Worm (Caenorhabditis elegans) whole organism, mixed stage, embryonic: ENCODE data around the gene aars-1.

Experiments used
- M03D4.4 ChIP-seq: sonication (generic microtip); optimal IDR thresholded peaks from 2 replicates; lab custom pipeline; 2017; ENCODE audit warnings: mild to moderate bottlenecking, missing genetic modification characterization, missing compliant biosample characterization
- bed-3 ChIP-seq: fragments of 200-800 bp; sonication (Bioruptor generic); optimal IDR thresholded peaks from 3 replicates; lab custom pipeline; 2018; ENCODE audit warnings: mild to moderate bottlenecking, missing genetic modification characterization, moderate library complexity, missing compliant biosample characterization
- blmp-1 ChIP-seq: fragments of 150-350 bp; optimal IDR thresholded peaks from 2 replicates; lab custom pipeline; 2014; ENCODE audit warnings: missing biosample characterization, missing genetic modification characterization
- ceh-39 ChIP-seq: fragments of 150-350 bp; optimal IDR thresholded peaks from 2 replicates; lab custom pipeline; 2014; ENCODE audit warnings: missing biosample characterization, missing genetic modification characterization
- ceh-43 ChIP-seq: fragments of 200-800 bp; sonication (Bioruptor generic); optimal IDR thresholded peaks from 2 replicates; lab custom pipeline; 2018; ENCODE audit warnings: mild to moderate bottlenecking, missing genetic modification characterization, moderate library complexity, missing compliant biosample characterization
- ceh-83 ChIP-seq: fragments of 200-800 bp; sonication (Bioruptor generic); optimal IDR thresholded peaks from 2 replicates; lab custom pipeline; 2018; ENCODE audit warnings: mild to moderate bottlenecking, missing genetic modification characterization, missing compliant biosample characterization
- ces-1 ChIP-seq: fragments of 150-350 bp; optimal IDR thresholded peaks from 2 replicates; lab custom pipeline; 2014; ENCODE audit warnings: missing biosample characterization, missing genetic modification reagents, missing genetic modification characterization
- cnd-1 ChIP-seq: fragments of 200-800 bp; sonication (Bioruptor generic); optimal IDR thresholded peaks from 2 replicates; lab custom pipeline; 2018; ENCODE audit warnings: mild to moderate bottlenecking, missing genetic modification characterization, missing compliant biosample characterization
- elt-1 ChIP-seq: sonication (generic microtip); optimal IDR thresholded peaks from 2 replicates; lab custom pipeline; 2017; ENCODE audit warnings: missing genetic modification characterization, mild to moderate bottlenecking, missing compliant biosample characterization, antibody characterized with exemption, moderate library complexity, borderline replicate concordance; ENCODE audit not compliant: insufficient read depth
- elt-3 ChIP-seq: fragments of 150-350 bp; optimal IDR thresholded peaks from 2 replicates; lab custom pipeline; 2014; ENCODE audit warnings: missing biosample characterization, missing genetic modification characterization
- flh-1 ChIP-seq: fragments of 200-800 bp; sonication (Bioruptor generic); optimal IDR thresholded peaks from 2 replicates; lab custom pipeline; 2018; ENCODE audit warnings: mild to moderate bottlenecking, missing genetic modification characterization, moderate library complexity, missing compliant biosample characterization
- ham-2 ChIP-seq: fragments of 200-800 bp; sonication (Bioruptor generic); optimal IDR thresholded peaks from 2 replicates; lab custom pipeline; 2018; ENCODE audit warnings: mild to moderate bottlenecking, missing genetic modification characterization, missing compliant biosample characterization
- hlh-1 ChIP-seq: fragments of 150-350 bp; optimal IDR thresholded peaks from 2 replicates; lab custom pipeline; 2014; ENCODE audit warnings: missing biosample characterization, missing genetic modification reagents, missing genetic modification characterization
- lin-13 ChIP-seq: fragments of 150-350 bp; optimal IDR thresholded peaks from 2 replicates; lab custom pipeline; 2014; ENCODE audit warnings: missing biosample characterization, missing genetic modification characterization
- lin-32 ChIP-seq: fragments of 200-800 bp; sonication (Bioruptor generic); optimal IDR thresholded peaks from 2 replicates; lab custom pipeline; 2018; ENCODE audit warnings: mild to moderate bottlenecking, missing genetic modification characterization, missing compliant biosample characterization
- lsy-2 ChIP-seq: fragments of 150-350 bp; optimal IDR thresholded peaks from 2 replicates; lab custom pipeline; 2014; ENCODE audit warnings: missing biosample characterization, missing genetic modification characterization
- mab-5 ChIP-seq: fragments of 150-350 bp; optimal IDR thresholded peaks from 2 replicates; lab custom pipeline; 2014; ENCODE audit warnings: missing biosample characterization, missing genetic modification characterization
- mep-1 ChIP-seq: fragments of 150-350 bp; optimal IDR thresholded peaks from 2 replicates; lab custom pipeline; 2017; ENCODE audit warnings: missing biosample characterization, missing genetic modification reagents, missing genetic modification characterization, inconsistent platforms
- mls-2 ChIP-seq: sonication (generic microtip); optimal IDR thresholded peaks from 2 replicates; lab custom pipeline; 2016; ENCODE audit warnings: mild to moderate bottlenecking, missing genetic modification characterization, moderate library complexity, missing compliant biosample characterization
- nhr-12 ChIP-seq: fragments of 150-350 bp; optimal IDR thresholded peaks from 2 replicates; lab custom pipeline; 2014; ENCODE audit warnings: missing biosample characterization, missing genetic modification characterization
- nhr-237 ChIP-seq: fragments of 150-350 bp; optimal IDR thresholded peaks from 2 replicates; lab custom pipeline; 2014; ENCODE audit warnings: missing biosample characterization, missing genetic modification characterization
- nhr-28 ChIP-seq: fragments of 150-350 bp; optimal IDR thresholded peaks from 2 replicates; lab custom pipeline; 2014; ENCODE audit warnings: missing biosample characterization, missing genetic modification characterization
- nhr-76 ChIP-seq: sonication (generic microtip); optimal IDR thresholded peaks from 2 replicates; lab custom pipeline; 2017; ENCODE audit warnings: missing biosample characterization, missing genetic modification characterization
- pha-4 ChIP-seq: fragments of 150-350 bp; optimal IDR thresholded peaks from 2 replicates; lab custom pipeline; 2018; ENCODE audit warnings: missing biosample characterization, missing genetic modification reagents, missing genetic modification characterization
- sem-2 ChIP-seq: fragments of 200-800 bp; sonication (Bioruptor generic); optimal IDR thresholded peaks from 2 replicates; lab custom pipeline; 2018; ENCODE audit warnings: mild to moderate bottlenecking, missing genetic modification characterization, missing compliant biosample characterization
- snpc-4 ChIP-seq: fragments of 150-350 bp; optimal IDR thresholded peaks from 2 replicates; lab custom pipeline; 2014; ENCODE audit warnings: missing biosample characterization, missing genetic modification characterization
- tbx-8 ChIP-seq: fragments of 200-800 bp; sonication (Bioruptor generic); optimal IDR thresholded peaks from 2 replicates; lab custom pipeline; 2018; ENCODE audit warnings: mild to moderate bottlenecking, missing genetic modification characterization, moderate library complexity, missing compliant biosample characterization
- unc-120 ChIP-seq: sonication (generic microtip); optimal IDR thresholded peaks from 2 replicates; lab custom pipeline; 2017; ENCODE audit warnings: missing genetic modification characterization, missing compliant biosample characterization; ENCODE audit not compliant: poor library complexity, severe bottlenecking
- unc-39 ChIP-seq: fragments of 150-350 bp; optimal IDR thresholded peaks from 2 replicates; lab custom pipeline; 2014; ENCODE audit warnings: missing biosample characterization, missing genetic modification characterization
- unc-62 ChIP-seq: fragments of 150-350 bp; optimal IDR thresholded peaks from 2 replicates; lab custom pipeline; 2014; ENCODE audit warnings: missing biosample characterization, missing genetic modification reagents, missing genetic modification characterization
- ztf-11 ChIP-seq: fragments of 150-350 bp; optimal IDR thresholded peaks from 2 replicates; lab custom pipeline; 2014; ENCODE audit warnings: missing biosample characterization, missing genetic modification characterization

The aars-1 gene

DNA sequence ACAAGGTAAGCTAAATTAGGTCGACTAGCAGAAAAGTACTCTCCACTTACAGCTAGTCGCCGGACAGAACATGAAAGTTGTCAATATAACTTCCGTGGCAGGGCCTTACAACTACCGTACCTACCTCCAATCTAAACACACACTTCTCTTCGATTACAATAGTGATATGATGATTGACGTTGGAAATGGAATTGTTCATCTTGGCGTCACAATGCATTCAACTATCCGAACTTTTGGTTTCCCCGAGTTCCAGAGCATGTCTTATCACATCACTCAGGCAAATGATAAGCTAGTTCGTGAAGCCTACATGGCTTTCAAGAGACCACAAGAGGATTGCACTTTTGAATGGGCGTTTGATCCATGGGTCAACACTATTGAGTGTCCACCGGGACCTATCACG is 37.0 kb downstream of the aars-1 start:
- no peak for TF ChIP-seq blmp-1 (tag; lab: Kevin White, UChicago)
- no peak for TF ChIP-seq unc-120 (tag; lab: Kevin White, UChicago)
- TF ChIP-seq elt-1 (tag; lab: Kevin White, UChicago) = no peak
- no peak for TF ChIP-seq unc-62 (GFP tag; lab: Kevin White, UChicago)
- no peak for TF ChIP-seq ceh-39 (tag; lab: Kevin White, UChicago)
- TF ChIP-seq bed-3 (GFP tag; lab: Kevin White, UChicago) = no peak
- no peak for TF ChIP-seq hlh-1
- TF ChIP-seq mep-1 (tag; lab: Kevin White, UChicago) = no peak
- no peak for TF ChIP-seq nhr-76
- TF ChIP-seq snpc-4 (tag; lab: Kevin White, UChicago) = no peak
- no peak for TF ChIP-seq lin-13 (tag; lab: Kevin White, UChicago)
- TF ChIP-seq, all 35 proteins: peak for 0

DNA sequence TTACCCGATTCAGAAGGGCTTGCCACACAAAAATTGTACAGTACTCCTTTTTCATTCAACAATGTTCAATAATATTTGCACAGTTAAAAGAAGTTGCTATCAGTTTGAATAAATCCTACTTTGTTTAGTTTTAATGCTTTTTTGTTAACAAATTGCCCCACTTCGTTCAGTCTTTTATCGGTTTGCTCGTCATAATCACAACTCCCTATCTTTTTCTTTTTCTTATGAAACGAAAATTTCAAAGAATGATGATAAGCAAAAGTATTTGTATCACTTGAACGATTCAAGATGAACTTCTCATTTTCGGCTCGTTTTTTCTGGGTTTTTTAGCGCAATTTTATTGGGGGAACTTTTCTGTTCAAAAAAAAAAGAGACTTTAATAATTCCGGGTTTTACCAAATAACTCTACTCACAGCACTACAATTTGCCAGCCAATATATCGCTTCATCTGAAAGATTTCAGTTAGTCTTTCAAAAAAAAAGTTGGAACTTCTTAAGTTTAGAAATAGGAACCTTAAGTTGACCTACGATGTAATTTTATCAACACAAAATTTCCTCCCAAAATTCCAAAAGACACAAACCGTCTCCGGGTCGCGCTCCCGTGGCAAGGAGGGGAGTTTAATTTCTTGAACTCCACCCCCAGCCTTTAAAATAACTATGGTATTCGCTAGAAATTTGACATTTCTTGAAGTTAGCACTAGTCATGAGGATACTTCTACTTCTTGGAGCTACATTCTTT is 39.5 kb downstream of the aars-1 start, which contains the start of gene C05D12.3:
TSS of gene C05D12.3 (plus strand) at position 688 of the 738 bp plus-strand sequence.
- no peak for TF ChIP-seq snpc-4 (tag; lab: Kevin White, UChicago)

DNA sequence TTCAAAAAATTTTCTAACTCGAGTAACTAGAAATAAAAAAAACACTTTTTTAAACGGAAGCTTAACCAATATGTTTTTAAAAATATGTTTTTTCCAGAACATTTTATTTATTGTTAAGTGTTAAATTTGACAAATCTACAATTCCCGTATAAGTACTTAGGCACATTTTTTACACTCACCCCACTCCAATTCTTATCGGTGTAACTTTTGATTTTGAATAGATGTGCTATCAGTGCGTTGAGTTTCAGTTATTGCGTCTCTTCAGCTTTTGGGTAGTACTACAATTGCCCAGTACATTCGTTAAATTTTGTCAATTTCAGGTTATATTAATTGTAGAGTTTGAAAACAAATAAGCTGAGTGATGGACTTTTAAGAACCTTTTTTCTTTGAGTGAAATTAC is 40.3 kb downstream of the aars-1 start:
- TF ChIP-seq ces-1 (GFP tag; lab: Kevin White, UChicago) = no peak
- TF ChIP-seq pha-4 (tag; lab: Kevin White, UChicago) = no peak
- no peak for TF ChIP-seq snpc-4 (tag; lab: Kevin White, UChicago)
- TF ChIP-seq, all 35 proteins: peak for 0

DNA sequence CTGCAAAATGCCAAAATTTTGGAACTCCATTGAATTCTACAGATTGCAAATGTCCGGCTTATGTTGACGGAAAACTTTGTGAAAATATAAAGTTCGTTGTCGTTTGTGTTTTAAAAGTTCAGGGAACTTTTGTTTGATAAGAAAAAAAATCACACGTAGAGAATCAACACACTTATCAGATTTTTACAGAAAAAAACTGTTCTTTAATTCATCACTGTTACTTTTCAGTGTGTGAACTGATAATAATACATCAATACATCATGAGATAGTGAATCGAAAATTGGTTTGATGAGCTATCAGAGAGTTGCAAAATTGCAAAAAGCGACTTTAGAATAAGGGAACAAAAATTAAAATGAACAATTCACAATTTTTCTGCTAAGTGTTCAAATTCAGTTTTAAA is 45.8 kb downstream of the aars-1 start:
- TF ChIP-seq ztf-11 (tag; lab: Kevin White, UChicago) (no peak), elt-1 (tag; lab: Kevin White, UChicago) (no peak), nhr-12 (tag; lab: Kevin White, UChicago) (no peak), blmp-1 (tag; lab: Kevin White, UChicago) (no peak), lin-32 (GFP tag; lab: Kevin White, UChicago) (no peak), ceh-83 (GFP tag; lab: Kevin White, UChicago) (no peak), pha-4 (tag; lab: Kevin White, UChicago) (no peak), cnd-1 (no peak), nhr-237 (no peak), M03D4.4 (tag; lab: Kevin White, UChicago) (no peak), snpc-4 (tag; lab: Kevin White, UChicago) (no peak)

DNA sequence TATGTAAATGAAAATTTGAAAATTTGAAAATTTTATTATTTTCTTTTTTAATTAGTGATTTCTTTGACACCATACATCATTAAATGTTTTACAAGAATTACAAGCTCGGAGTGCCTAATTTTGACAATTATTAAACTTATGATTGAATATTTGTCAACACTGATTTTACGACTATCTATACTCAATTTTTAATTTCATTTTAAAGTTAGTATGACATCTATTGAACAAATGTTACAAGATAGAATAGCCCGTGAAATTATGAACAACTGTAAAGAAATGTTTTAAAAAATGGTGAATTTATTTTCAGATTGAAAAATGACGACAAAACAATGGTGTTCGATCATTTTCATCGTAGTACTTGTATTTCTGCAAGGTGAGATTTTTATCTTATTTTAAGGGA is 46.3 kb downstream of the aars-1 start, which contains the start of gene C05D12.2:
TSS of gene C05D12.2 (plus strand) at position 301 of the 400 bp plus-strand sequence.
- TF ChIP-seq ceh-39 (tag; lab: Kevin White, UChicago) (no peak), nhr-237 (no peak), unc-62 (GFP tag; lab: Kevin White, UChicago) (no peak), bed-3 (GFP tag; lab: Kevin White, UChicago) (no peak), unc-39 (no peak), blmp-1 (tag; lab: Kevin White, UChicago) (no peak), mls-2 (tag; lab: Kevin White, UChicago) (no peak), ces-1 (GFP tag; lab: Kevin White, UChicago) (no peak), sem-2 (GFP tag; lab: Kevin White, UChicago) (no peak), flh-1 (GFP tag; lab: Kevin White, UChicago) (no peak), elt-3 (tag; lab: Kevin White, UChicago) (no peak), lin-32 (GFP tag; lab: Kevin White, UChicago) (no peak), pha-4 (tag; lab: Kevin White, UChicago) (no peak), cnd-1 (no peak), mab-5 (tag; lab: Kevin White, UChicago) (no peak), snpc-4 (tag; lab: Kevin White, UChicago) (no peak)

DNA sequence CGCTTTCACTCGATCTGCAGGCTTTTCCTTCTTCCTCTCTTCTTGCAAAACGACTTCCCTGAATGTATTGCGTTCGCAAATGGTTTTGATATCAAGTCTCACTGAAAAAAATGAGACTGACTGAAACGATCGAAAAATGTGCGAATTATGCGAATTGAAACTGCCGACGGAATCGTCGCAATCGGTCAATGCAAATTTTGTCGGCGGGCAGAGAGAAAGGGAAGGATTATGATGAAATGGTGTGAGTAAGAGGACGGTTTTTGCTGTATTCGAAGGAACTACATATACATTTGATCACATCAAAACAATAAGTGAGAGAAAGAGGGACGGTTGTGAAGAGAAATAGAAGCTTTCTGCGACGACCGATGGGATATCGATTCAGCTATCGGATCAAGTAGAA is 48.6 kb downstream of the aars-1 start, which contains the start of gene C05D12.1:
TSS of gene C05D12.1 (minus strand) at position 101 of the 400 bp plus-strand sequence.
- no peak for TF ChIP-seq snpc-4 (tag; lab: Kevin White, UChicago)
- TF ChIP-seq nhr-237 = no peak
- TF ChIP-seq elt-3 (tag; lab: Kevin White, UChicago) = no peak
- TF ChIP-seq ztf-11 (tag; lab: Kevin White, UChicago) = no peak
- TF ChIP-seq mls-2 (tag; lab: Kevin White, UChicago) = no peak
- no peak for TF ChIP-seq nhr-76
- TF ChIP-seq tbx-8 (GFP tag; lab: Kevin White, UChicago) = no peak
- no peak for TF ChIP-seq unc-39
- no peak for TF ChIP-seq mep-1 (tag; lab: Kevin White, UChicago)
- TF ChIP-seq ces-1 (GFP tag; lab: Kevin White, UChicago) = no peak
- no peak for TF ChIP-seq bed-3 (GFP tag; lab: Kevin White, UChicago)
- no peak for TF ChIP-seq elt-1 (tag; lab: Kevin White, UChicago)
- no peak for TF ChIP-seq unc-120 (tag; lab: Kevin White, UChicago)
- no peak for TF ChIP-seq nhr-28 (tag; lab: Kevin White, UChicago)
- TF ChIP-seq lsy-2 (tag; lab: Kevin White, UChicago) = no peak
- TF ChIP-seq ceh-83 (GFP tag; lab: Kevin White, UChicago) = no peak
- no peak for TF ChIP-seq ceh-43 (GFP tag; lab: Kevin White, UChicago)
- TF ChIP-seq pha-4 (tag; lab: Kevin White, UChicago) = no peak
- TF ChIP-seq ham-2 (GFP tag; lab: Kevin White, UChicago) = no peak
- TF ChIP-seq flh-1 (GFP tag; lab: Kevin White, UChicago) = no peak
